Worm (Caenorhabditis elegans): Measurements from ENCODE around the gene ogr-2.
"Not testable (repeated sequence)": the region's sequence is repeated elsewhere in the genome, so short reads cannot be mapped to it uniquely, and the experiment has no call there.

ogr-2 gene

ce11 chrII:10001065-10001464 lies 39.9 kb upstream of the ogr-2 start, which contains the start of gene nlt-1 (continued):
- peak in 1 of 2 experiments; percentile 20 for TF ChIP-seq unc-62 (GFP tag; optimal IDR thresholded peaks at IDR 0.05 in 1 of 2)
- no peak for TF ChIP-seq unc-62 (tag; optimal IDR thresholded peaks at IDR 0.05)
- TF ChIP-seq dmd-9 (GFP tag; IDR thresholded peaks at IDR 0.05): no peak
- TF ChIP-seq gei-8 (GFP tag; optimal IDR thresholded peaks at IDR 0.05): no peak
- TF ChIP-seq nhr-6 (tag; optimal IDR thresholded peaks at IDR 0.05): peak; percentile 24
- TF ChIP-seq nhr-41 (GFP tag; IDR thresholded peaks at IDR 0.05): no peak; the same call in 1 of the 2 replicates
- TF ChIP-seq lir-3 (tag; optimal IDR thresholded peaks at IDR 0.05): no peak
- peak; percentile 91 for TF ChIP-seq dmd-6 (GFP tag; IDR thresholded peaks at IDR 0.05)

ce11 chrII:10001546-10001945 lies 39.4 kb upstream of the ogr-2 start, which contains the start of gene ZK892.3:
Gene ZK892.3 (plus strand): TSS chrII:10001846.
- TF ChIP-seq unc-62 (GFP tag; optimal IDR thresholded peaks at IDR 0.05 in 1 of 2): peak in 1 of 2 experiments; percentile 7
- TF ChIP-seq unc-62 (tag; optimal IDR thresholded peaks at IDR 0.05): no peak
- no peak for TF ChIP-seq mxl-3 (GFP tag; optimal IDR thresholded peaks at IDR 0.05)

- TF ChIP-seq hlh-11 (tag; optimal IDR thresholded peaks at IDR 0.05); dmd-6 (GFP tag; IDR thresholded peaks at IDR 0.05); zag-1 (tag; optimal IDR thresholded peaks at IDR 0.05): not testable (repeated sequence)
These were observed 34.7 kb upstream of the ogr-2 start, which contains the start of gene ZK892.4 for ce11 chrII:10006266-10006665. Gene ZK892.4 (plus strand): TSS chrII:10006566.

- no peak for TF ChIP-seq dve-1 (tag; optimal IDR thresholded peaks at IDR 0.05; ENCODE audit: insufficient read depth)
These were observed 33.0 kb upstream of the ogr-2 start, which contains the start of gene ZK892.5 for ce11 chrII:10007917-10008316. Gene ZK892.5 (plus strand): TSS chrII:10008217.

ce11 chrII:10008552-10008951 lies 32.4 kb upstream of the ogr-2 start:
- TF ChIP-seq dve-1 (tag; optimal IDR thresholded peaks at IDR 0.05; ENCODE audit: insufficient read depth): no peak
- TF ChIP-seq aha-1 (tag): peak; percentile 94

- TF ChIP-seq aha-1 (tag) (peak; percentile 88), mdt-29 (GFP tag; IDR thresholded peaks at IDR 0.05) (no peak)
These were observed 30.0 kb upstream of the ogr-2 start for ce11 chrII:10010914-10011313.

ce11 chrII:10011733-10012132 lies 29.2 kb upstream of the ogr-2 start:
- TF ChIP-seq dmd-6 (GFP tag; IDR thresholded peaks at IDR 0.05) (peak; percentile 16; the same call in 1 of the 2 replicates), lir-3 (tag; optimal IDR thresholded peaks at IDR 0.05) (no peak), dve-1 (tag; optimal IDR thresholded peaks at IDR 0.05; ENCODE audit: insufficient read depth) (peak; percentile 28), unc-62 (GFP tag; optimal IDR thresholded peaks at IDR 0.05 in 1 of 2) (peak in 1 of 2 experiments; percentile 78), unc-62 (tag; optimal IDR thresholded peaks at IDR 0.05) (no peak), nhr-28 (tag; optimal IDR thresholded peaks at IDR 0.05) (peak; percentile 2), aly-2 (tag; optimal IDR thresholded peaks at IDR 0.05) (no peak), nhr-111 (GFP tag; optimal IDR thresholded peaks at IDR 0.05) (no peak), mxl-3 (GFP tag; optimal IDR thresholded peaks at IDR 0.05) (peak; percentile 29)

ce11 chrII:10012490-10012889 lies 28.4 kb upstream of the ogr-2 start:
- no peak for TF ChIP-seq nhr-237 (tag; optimal IDR thresholded peaks at IDR 0.05)
- no peak for TF ChIP-seq mes-2 (tag; optimal IDR thresholded peaks at IDR 0.05; ENCODE audit: poor library complexity, severe bottlenecking)
- peak in 1 of 2 experiments; percentile 57 for TF ChIP-seq unc-62 (GFP tag; optimal IDR thresholded peaks at IDR 0.05 in 1 of 2)
- TF ChIP-seq unc-62 (tag; optimal IDR thresholded peaks at IDR 0.05): no peak
- no peak for TF ChIP-seq dmd-6 (GFP tag; IDR thresholded peaks at IDR 0.05)
- TF ChIP-seq zip-11 (GFP tag; IDR thresholded peaks at IDR 0.05): no peak
- TF ChIP-seq tra-1 (GFP tag; IDR thresholded peaks at IDR 0.05): 0 out of 2 replicates have a peak, but pooled peaks have one; percentile 6
- TF ChIP-seq nhr-76 (tag; optimal IDR thresholded peaks at IDR 0.05): no peak
- no peak for TF ChIP-seq nhr-25 (tag; optimal IDR thresholded peaks at IDR 0.05; ENCODE audit: borderline replicate concordance, insufficient read depth)
- peak; percentile 75 for TF ChIP-seq nhr-11 (tag; optimal IDR thresholded peaks at IDR 0.05)
